Worm (Caenorhabditis elegans) whole organism, L1 larva: ENCODE measurements around the gene Y57G11C.46.

Source experiments
- C16A3.4 ChIP-seq: fragments of 150-350 bp; optimal IDR thresholded peaks from 2 replicates; lab custom pipeline; 2014; ENCODE audit warnings: missing biosample characterization, missing genetic modification characterization
- aha-1 ChIP-seq: fragments of 150-350 bp; optimal IDR thresholded peaks from 2 replicates; lab custom pipeline; 2014; ENCODE audit warnings: missing biosample characterization, missing genetic modification characterization
- aly-2 ChIP-seq: fragments of 150-350 bp; optimal IDR thresholded peaks from 2 replicates; lab custom pipeline; 2014; ENCODE audit warnings: missing biosample characterization, missing genetic modification characterization
- ama-1 ChIP-seq: fragments of 150-350 bp; optimal IDR thresholded peaks from 2 replicates; lab custom pipeline; 2014
- blmp-1 ChIP-seq: fragments of 150-350 bp; optimal IDR thresholded peaks from 2 replicates; lab custom pipeline; 2014; ENCODE audit warnings: missing biosample characterization, missing genetic modification characterization
- ceh-8 ChIP-seq: fragments of 200-800 bp; sonication (Bioruptor generic); optimal IDR thresholded peaks from 2 replicates; lab custom pipeline; 2018; ENCODE audit warnings: mild to moderate bottlenecking, missing genetic modification characterization, moderate library complexity, missing compliant biosample characterization
- ceh-82 ChIP-seq, 3 experiments: fragments of 150-350 bp in 1 of 3; sonication (generic microtip) in 2 of 3; optimal IDR thresholded peaks; 2 replicates each; lab custom pipeline; 2014 to 2017; ENCODE audit warnings: missing biosample characterization in 3 of 3, missing genetic modification characterization in 3 of 3
- ces-1 ChIP-seq: fragments of 150-350 bp; optimal IDR thresholded peaks from 2 replicates; lab custom pipeline; 2014; ENCODE audit warnings: missing biosample characterization, missing genetic modification reagents, missing genetic modification characterization
- dpl-1 ChIP-seq, 3 experiments: fragments of 150-350 bp in 2 of 3; sonication (generic microtip) in 1 of 3; optimal IDR thresholded peaks; 2 replicates each; lab custom pipeline; 2014 to 2017; ENCODE audit warnings: missing biosample characterization in 3 of 3, missing genetic modification characterization in 3 of 3, missing genetic modification reagents in 3 of 3
- dsc-1 ChIP-seq: sonication (generic microtip); optimal IDR thresholded peaks from 2 replicates; lab custom pipeline; 2016; ENCODE audit warnings: mild to moderate bottlenecking, missing genetic modification characterization, missing compliant biosample characterization
- efl-1 ChIP-seq, 4 experiments: fragments of 150-350 bp; optimal IDR thresholded peaks in 3 of 4; peaks in 1 of 4; 1 replicate in 1 of 4; 2 replicates in 3 of 4; lab custom pipeline; 2014; ENCODE audit warnings: missing biosample characterization in 2 of 4, missing genetic modification characterization in 2 of 4, missing genetic modification reagents in 2 of 4
- efl-3 ChIP-seq: fragments of 200-800 bp; sonication (Bioruptor generic); optimal IDR thresholded peaks from 2 replicates; lab custom pipeline; 2018; ENCODE audit warnings: mild to moderate bottlenecking, missing genetic modification characterization, missing compliant biosample characterization
- egl-13 ChIP-seq: sonication (generic microtip); optimal IDR thresholded peaks from 2 replicates; lab custom pipeline; 2016; ENCODE audit warnings: missing genotype, missing genetic modification reagents, missing genetic modification characterization, missing compliant biosample characterization
- fkh-4 ChIP-seq: sonication (generic microtip); optimal IDR thresholded peaks from 2 replicates; lab custom pipeline; 2016; ENCODE audit warnings: missing compliant biosample characterization, missing genetic modification characterization, borderline replicate concordance
- fkh-8 ChIP-seq: sonication (generic microtip); optimal IDR thresholded peaks from 2 replicates; lab custom pipeline; 2016; ENCODE audit warnings: mild to moderate bottlenecking, missing genetic modification characterization, missing compliant biosample characterization
- fos-1 ChIP-seq: fragments of 150-350 bp; optimal IDR thresholded peaks from 2 replicates; lab custom pipeline; 2014; ENCODE audit warnings: missing biosample characterization, missing genetic modification characterization
- hlh-17 ChIP-seq: fragments of 200-800 bp; sonication (Bioruptor generic); optimal IDR thresholded peaks from 2 replicates; lab custom pipeline; 2018; ENCODE audit warnings: missing genetic modification characterization, mild to moderate bottlenecking, missing compliant biosample characterization, moderate library complexity, borderline replicate concordance
- hlh-4 ChIP-seq: sonication (generic microtip); optimal IDR thresholded peaks from 2 replicates; lab custom pipeline; 2016; ENCODE audit warnings: mild to moderate bottlenecking, missing genetic modification characterization, missing compliant biosample characterization
- hpl-2 ChIP-seq: fragments of 150-350 bp; optimal IDR thresholded peaks from 2 replicates; lab custom pipeline; 2014; ENCODE audit warnings: missing biosample characterization, missing genetic modification reagents, missing genetic modification characterization
- jun-1 ChIP-seq: fragments of 150-350 bp; optimal IDR thresholded peaks from 2 replicates; lab custom pipeline; 2014; ENCODE audit warnings: missing biosample characterization, missing genetic modification reagents, missing genetic modification characterization
- lin-14 ChIP-seq: fragments of 200-800 bp; sonication (Bioruptor generic); optimal IDR thresholded peaks from 2 replicates; lab custom pipeline; 2018; ENCODE audit warnings: mild to moderate bottlenecking, missing genetic modification characterization, moderate library complexity, missing compliant biosample characterization
- lin-15B ChIP-seq: fragments of 150-350 bp; sonication (generic microtip); optimal IDR thresholded peaks from 3 replicates; lab custom pipeline; 2014; ENCODE audit warnings: missing biosample characterization, missing genetic modification characterization
- lsy-2 ChIP-seq, 2 experiments: fragments of 150-350 bp; optimal IDR thresholded peaks; 2 replicates each; lab custom pipeline; 2014; ENCODE audit warnings: missing biosample characterization in 2 of 2, missing genetic modification characterization in 2 of 2
- mep-1 ChIP-seq: fragments of 150-350 bp; optimal IDR thresholded peaks from 2 replicates; lab custom pipeline; 2014; ENCODE audit warnings: missing biosample characterization, missing genetic modification characterization
- nhr-19 ChIP-seq: fragments of 200-800 bp; sonication (Bioruptor generic); conservative IDR thresholded peaks from 2 replicates; pipeline ENCODE4 v1.3.6; 2022; ENCODE audit warnings: missing genetic modification characterization, missing compliant biosample characterization
- nhr-20 ChIP-seq: sonication (generic microtip); optimal IDR thresholded peaks from 2 replicates; lab custom pipeline; 2016; ENCODE audit warnings: mild to moderate bottlenecking, missing genetic modification characterization, missing compliant biosample characterization
- nhr-237 ChIP-seq: fragments of 150-350 bp; optimal IDR thresholded peaks from 2 replicates; lab custom pipeline; 2014; ENCODE audit warnings: missing biosample characterization, missing genetic modification characterization
- nhr-47 ChIP-seq: sonication (generic microtip); optimal IDR thresholded peaks from 2 replicates; lab custom pipeline; 2016; ENCODE audit warnings: mild to moderate bottlenecking, missing genetic modification characterization, moderate library complexity, missing compliant biosample characterization
- nhr-71 ChIP-seq: sonication (generic microtip); optimal IDR thresholded peaks from 2 replicates; lab custom pipeline; 2016; ENCODE audit warnings: mild to moderate bottlenecking, missing genetic modification characterization, moderate library complexity, missing compliant biosample characterization
- nhr-85 ChIP-seq: sonication (generic microtip); peaks from one replicate; lab custom pipeline; 2016; ENCODE audit warnings: missing genetic modification characterization, inconsistent platforms, missing compliant biosample characterization
- pax-3 ChIP-seq: fragments of 200-800 bp; sonication (Bioruptor generic); optimal IDR thresholded peaks from 2 replicates; lab custom pipeline; 2018; ENCODE audit warnings: mild to moderate bottlenecking, missing genetic modification characterization, moderate library complexity, missing compliant biosample characterization
- rnt-1 ChIP-seq: sonication (generic microtip); optimal IDR thresholded peaks from 2 replicates; lab custom pipeline; 2016; ENCODE audit warnings: mild to moderate bottlenecking, missing genetic modification characterization, moderate library complexity, missing compliant biosample characterization
- skn-1 ChIP-seq: fragments of 150-350 bp; optimal IDR thresholded peaks from 2 replicates; lab custom pipeline; 2014; ENCODE audit warnings: missing biosample characterization, missing genetic modification characterization
- snu-23 ChIP-seq: sonication (generic microtip); optimal IDR thresholded peaks from 2 replicates; lab custom pipeline; 2016; ENCODE audit warnings: missing genetic modification characterization, missing compliant biosample characterization
- sox-4 ChIP-seq: sonication (generic microtip); optimal IDR thresholded peaks from 2 replicates; lab custom pipeline; 2016; ENCODE audit warnings: missing genetic modification characterization, missing compliant biosample characterization
- swsn-7 ChIP-seq: sonication (generic microtip); optimal IDR thresholded peaks from 2 replicates; lab custom pipeline; 2016; ENCODE audit warnings: missing genetic modification characterization, missing compliant biosample characterization
- tbx-2 ChIP-seq: sonication (generic microtip); optimal IDR thresholded peaks from 2 replicates; lab custom pipeline; 2016; ENCODE audit warnings: missing genetic modification characterization, missing compliant biosample characterization
- tlp-1 ChIP-seq: fragments of 150-350 bp; optimal IDR thresholded peaks from 2 replicates; lab custom pipeline; 2014; ENCODE audit warnings: missing biosample characterization, missing genetic modification characterization
- unc-30 ChIP-seq: sonication (generic microtip); optimal IDR thresholded peaks from 2 replicates; lab custom pipeline; 2017; ENCODE audit warnings: missing biosample characterization, missing genetic modification characterization
- unc-62 ChIP-seq: fragments of 150-350 bp; optimal IDR thresholded peaks from 2 replicates; lab custom pipeline; 2014; ENCODE audit warnings: missing biosample characterization, missing genetic modification reagents, missing genetic modification characterization
- unc-86 ChIP-seq: sonication (generic microtip); optimal IDR thresholded peaks from 2 replicates; lab custom pipeline; 2016; ENCODE audit warnings: missing genetic modification characterization, missing compliant biosample characterization
- vab-15 ChIP-seq: sonication (generic microtip); optimal IDR thresholded peaks from 2 replicates; lab custom pipeline; 2017; ENCODE audit warnings: missing genotype, mild to moderate bottlenecking, missing genetic modification characterization, missing compliant biosample characterization
- xbp-1 ChIP-seq: sonication (generic microtip); optimal IDR thresholded peaks from 2 replicates; lab custom pipeline; 2016; ENCODE audit warnings: missing genetic modification characterization, missing compliant biosample characterization

The Y57G11C.46 gene

DNA sequence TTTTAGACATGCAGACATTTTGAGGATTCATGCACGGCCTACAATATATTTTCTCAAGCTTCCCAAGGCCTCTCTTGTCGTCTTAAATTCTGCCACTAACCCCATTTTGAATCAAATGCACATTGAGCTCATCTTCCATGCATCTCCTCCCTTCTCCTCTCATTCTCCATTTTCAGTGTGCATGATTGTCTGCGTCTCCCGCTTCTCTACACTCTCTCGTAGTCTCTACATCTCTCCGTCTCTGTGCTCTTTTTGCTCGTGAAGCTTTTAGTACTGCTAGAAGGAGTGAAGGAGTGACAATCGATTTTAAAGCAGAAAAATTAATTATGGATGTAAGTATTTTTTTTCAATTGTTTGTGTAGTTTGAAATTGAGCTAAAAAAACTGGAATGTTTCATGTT, 20.7 kb upstream of the Y57G11C.46 start, which contains the start of gene Y57G11C.22:
Gene Y57G11C.22, plus strand, starts transcription at position 327 of the 400 bp plus-strand sequence.
- TF ChIP-seq fkh-8 (tag; lab: Kevin White, UChicago): peak; percentile 39
- peak; percentile 16 to 66 (median 27) for TF ChIP-seq ceh-82 (tag; optimal IDR thresholded peaks at IDR 0.05; lab: Kevin White, UChicago)
- peak in 1 of 3 experiments; percentile 26 for TF ChIP-seq dpl-1 (GFP tag; optimal IDR thresholded peaks at IDR 0.05; lab: Kevin White, UChicago)
- TF ChIP-seq pax-3 (tag; lab: Kevin White, UChicago): peak; percentile 5
- peak; percentile 63 for TF ChIP-seq unc-86 (tag; lab: Kevin White, UChicago)
- TF ChIP-seq nhr-19 (GFP tag; lab: Robert Waterston, UW): peak; percentile 29
- peak; percentile 16 to 43 for TF ChIP-seq lsy-2 (tag; optimal IDR thresholded peaks at IDR 0.05; lab: Kevin White, UChicago)
- no peak for TF ChIP-seq nhr-237
- TF ChIP-seq nhr-47 (tag; lab: Kevin White, UChicago): peak; percentile 67
- TF ChIP-seq swsn-7 (tag; lab: Kevin White, UChicago): peak; percentile 72
- no peak for TF ChIP-seq lin-14 (GFP tag; lab: Kevin White, UChicago)
- TF ChIP-seq nhr-71: peak; percentile 63
- no peak for TF ChIP-seq tlp-1 (tag; lab: Kevin White, UChicago)
- peak; percentile 5 for TF ChIP-seq nhr-20 (tag; lab: Kevin White, UChicago)
- TF ChIP-seq sox-4 (tag; lab: Kevin White, UChicago): peak; percentile 14
- peak; percentile 79 for TF ChIP-seq dsc-1
- peak; percentile 36 for TF ChIP-seq xbp-1
- peak; percentile 71 to 82 for TF ChIP-seq efl-1 (optimal IDR thresholded peaks at IDR 0.05; lab: Kevin White, UChicago)
- TF ChIP-seq efl-1 (GFP tag; optimal IDR thresholded peaks at IDR 0.05 in 1 of 2; lab: Kevin White, UChicago): peak in 1 of 2 experiments; percentile 64
- peak; percentile 39 for TF ChIP-seq tbx-2 (tag; lab: Kevin White, UChicago)
- no peak for TF ChIP-seq rnt-1 (tag; lab: Kevin White, UChicago)
- no peak for TF ChIP-seq fos-1 (tag; lab: Kevin White, UChicago)
- TF ChIP-seq mep-1 (tag; lab: Kevin White, UChicago): peak; percentile 44
- TF ChIP-seq snu-23 (GFP tag; lab: Kevin White, UChicago): peak; percentile 62

DNA sequence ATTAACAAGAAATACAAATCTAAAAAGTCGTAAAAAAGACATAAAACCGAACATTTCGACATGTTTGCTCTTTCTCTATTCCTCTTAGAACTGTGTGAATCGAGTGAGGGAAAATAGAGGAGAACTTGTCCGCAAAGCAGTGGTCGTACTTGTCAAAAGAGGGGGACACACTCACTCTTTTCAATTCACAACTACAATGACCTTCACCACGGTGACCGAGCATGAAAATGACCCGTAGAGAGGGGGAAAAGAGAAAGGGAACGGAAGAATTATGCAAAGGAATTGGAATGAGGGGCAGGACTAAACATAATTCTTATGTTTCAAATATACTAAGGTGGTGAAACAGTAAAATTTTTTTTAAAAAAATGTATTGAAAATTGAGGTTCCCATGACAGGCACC, 17.3 kb upstream of the Y57G11C.46 start:
- TF ChIP-seq fkh-4 (tag; lab: Kevin White, UChicago) (no peak), mep-1 (tag; lab: Kevin White, UChicago) (peak; percentile 34), ceh-8 (GFP tag; lab: Kevin White, UChicago) (no peak), lin-15B (no peak), nhr-85 (tag; lab: Kevin White, UChicago) (peak; percentile 57), hlh-4 (tag; lab: Kevin White, UChicago) (no peak), blmp-1 (tag; lab: Kevin White, UChicago) (peak; percentile 65)

DNA sequence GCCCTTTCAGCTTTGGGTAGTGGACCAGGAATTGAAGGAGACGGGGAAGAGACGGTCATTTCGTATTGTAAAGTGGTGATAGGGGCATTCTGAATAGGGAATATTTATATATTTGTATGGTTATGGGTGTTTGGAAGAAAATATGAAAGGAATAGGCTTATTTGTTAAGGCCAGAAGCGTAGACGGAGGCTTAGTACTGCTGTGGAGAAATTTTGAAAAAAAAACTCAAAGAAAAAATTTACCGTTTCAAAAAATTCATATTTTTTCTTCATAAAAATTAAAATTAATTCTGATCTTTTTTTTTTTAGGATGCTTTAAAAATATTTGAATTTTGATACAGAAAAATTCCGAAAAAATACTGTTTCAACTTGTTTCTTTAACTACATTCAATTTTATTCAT, 12.8 kb upstream of the Y57G11C.46 start, which contains the start of gene hhat-2:
Gene hhat-2, minus strand, starts transcription at position 101 of the 400 bp plus-strand sequence.
- no peak for TF ChIP-seq egl-13 (tag; lab: Kevin White, UChicago)
- no peak for TF ChIP-seq jun-1 (tag; lab: Kevin White, UChicago)
- TF ChIP-seq nhr-71: no peak
- no peak for TF ChIP-seq ces-1 (GFP tag; lab: Kevin White, UChicago)

DNA sequence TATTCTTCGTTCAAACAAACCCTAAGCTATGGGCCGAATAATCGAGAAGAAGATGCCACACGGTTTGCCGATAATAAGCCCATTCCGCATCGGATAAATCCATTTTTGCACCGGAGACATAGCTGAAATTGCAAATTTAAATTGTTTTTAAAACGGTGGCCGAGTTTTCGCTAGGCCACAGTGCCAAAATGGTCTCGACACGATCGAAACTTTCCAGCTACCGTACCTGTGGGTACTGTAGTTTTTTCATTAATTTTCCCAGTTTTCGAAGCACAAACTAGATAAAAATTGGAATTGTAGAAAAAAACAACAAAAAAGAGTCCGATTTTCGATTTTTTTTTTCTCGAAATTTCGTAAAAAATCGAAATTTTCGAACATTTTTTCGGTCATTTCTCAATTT, 12.0 kb upstream of the Y57G11C.46 start:
- TF ChIP-seq ama-1 (lab: Kevin White, UChicago): no peak
- no peak for TF ChIP-seq unc-30 (tag; lab: Kevin White, UChicago)
- no peak for TF ChIP-seq aly-2
- TF ChIP-seq fkh-4 (tag; lab: Kevin White, UChicago): no peak
- TF ChIP-seq C16A3.4 (tag; lab: Kevin White, UChicago): no peak
- no peak for TF ChIP-seq dpl-1 (GFP tag; optimal IDR thresholded peaks at IDR 0.05; lab: Kevin White, UChicago)
- TF ChIP-seq nhr-237: no peak
- no peak for TF ChIP-seq vab-15 (tag; lab: Kevin White, UChicago)
- no peak for TF ChIP-seq efl-3 (GFP tag; lab: Kevin White, UChicago)
- TF ChIP-seq sox-4 (tag; lab: Kevin White, UChicago): no peak
- TF ChIP-seq hlh-17 (GFP tag; lab: Kevin White, UChicago): no peak
- no peak for TF ChIP-seq skn-1 (tag; lab: Kevin White, UChicago)
- TF ChIP-seq aha-1 (tag; lab: Kevin White, UChicago): no peak
- no peak for TF ChIP-seq dsc-1
- TF ChIP-seq blmp-1 (tag; lab: Kevin White, UChicago): no peak
- TF ChIP-seq pax-3 (tag; lab: Kevin White, UChicago): no peak
- no peak for TF ChIP-seq unc-62 (GFP tag; lab: Kevin White, UChicago)
- no peak for TF ChIP-seq egl-13 (tag; lab: Kevin White, UChicago)
- no peak for TF ChIP-seq hpl-2 (GFP tag; lab: Kevin White, UChicago)
- TF ChIP-seq nhr-19 (GFP tag; lab: Robert Waterston, UW): no peak
